Fruit fly (Drosophila melanogaster): ENCODE data around the gene CG7824.
A peak's percentile ranks its signal among the peaks of the same experiment; 100 is the strongest.

The CG7824 gene

DNA sequence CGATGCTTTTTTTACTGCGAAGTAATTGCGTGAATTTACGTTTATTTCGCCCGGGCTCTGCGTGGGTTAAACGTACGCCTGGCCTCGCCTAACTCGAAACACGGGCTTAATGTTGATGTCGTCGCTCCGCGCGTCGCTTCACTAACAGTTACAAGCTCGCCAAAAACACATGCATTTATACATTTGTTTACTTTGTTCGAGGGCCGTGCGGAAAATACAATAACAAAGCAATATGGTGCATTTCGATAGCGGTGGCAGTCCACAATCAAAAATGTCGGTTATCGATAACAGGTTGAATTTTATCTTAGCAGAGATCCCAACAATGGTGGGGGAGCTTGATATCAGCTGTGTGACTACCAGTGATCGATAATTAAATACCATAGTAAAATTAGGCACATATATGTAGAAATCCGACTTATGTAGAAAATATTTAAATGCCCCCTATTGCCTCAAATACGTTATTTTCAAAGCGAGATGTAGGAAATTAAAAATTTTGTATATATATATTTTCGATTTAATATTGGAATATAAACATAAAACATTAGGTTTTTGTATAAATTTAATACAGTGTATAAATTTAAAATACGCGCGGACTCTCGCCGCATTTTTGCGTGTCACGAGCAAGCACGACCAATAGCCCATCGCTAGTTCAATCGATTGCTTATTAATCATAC lies 10.1 kb upstream of the CG7824 start, which contains the start of gene Zip99C (continued):
- TF ChIP-seq HLH54F (GFP tag; optimal IDR thresholded peaks at IDR 0.05) (no peak), zfh1 (GFP tag; IDR thresholded peaks at IDR 0.05) (peak; percentile 32; the same call in 1 of the 3 replicates), CG10147 (GFP tag; optimal IDR thresholded peaks at IDR 0.05) (no peak), Chrac-16 (GFP tag; optimal IDR thresholded peaks at IDR 0.05) (peak; percentile 26), CG13775 (GFP tag; optimal IDR thresholded peaks at IDR 0.05) (peak; percentile 50), CG18476 (GFP tag; optimal IDR thresholded peaks at IDR 0.05) (no peak), dimm (GFP tag; IDR thresholded peaks at IDR 0.05) (no peak), CG5245 (GFP tag; optimal IDR thresholded peaks at IDR 0.05) (no peak), CG16813 (GFP tag; IDR thresholded peaks at IDR 0.05; ENCODE audit: partially characterized antibody) (peak; percentile 96), CG13296 (GFP tag; optimal IDR thresholded peaks at IDR 0.05) (peak; percentile 1), CG4820 (GFP tag; optimal IDR thresholded peaks at IDR 0.05) (no peak), CG11085 (GFP tag; IDR thresholded peaks at IDR 0.05) (no peak), CG1602 (GFP tag; optimal IDR thresholded peaks at IDR 0.05) (peak; percentile 23), CG12071 (GFP tag; optimal IDR thresholded peaks at IDR 0.05) (no peak), vfl (GFP tag; optimal IDR thresholded peaks at IDR 0.05) (no peak), BtbVII (GFP tag; optimal IDR thresholded peaks at IDR 0.05) (no peak), CG4360 (GFP tag; IDR thresholded peaks at IDR 0.05) (peak; percentile 58), pita (GFP tag; optimal IDR thresholded peaks at IDR 0.05) (peak; percentile 92), CG9609 (GFP tag; optimal IDR thresholded peaks at IDR 0.05) (no peak), CG13424 (tag; optimal IDR thresholded peaks at IDR 0.05) (peak; percentile 23), z (GFP tag; IDR thresholded peaks at IDR 0.05) (0 out of 3 replicates have a peak, but pooled peaks have one; percentile 38), Atf6 (GFP tag; IDR thresholded peaks at IDR 0.05) (0 out of 2 replicates have a peak, but pooled peaks have one; percentile 11), da (GFP tag; optimal IDR thresholded peaks at IDR 0.05) (no peak), mirr (GFP tag; optimal IDR thresholded peaks at IDR 0.05) (no peak), Hr78 (GFP tag; optimal IDR thresholded peaks at IDR 0.05) (no peak), trem (tag; optimal IDR thresholded peaks at IDR 0.05) (peak; percentile 90), CHES-1-like (GFP tag; optimal IDR thresholded peaks at IDR 0.05) (no peak), Bteb2 (GFP tag; optimal IDR thresholded peaks at IDR 0.05) (no peak), D19B (GFP tag; optimal IDR thresholded peaks at IDR 0.05) (no peak), disco-r (GFP tag; optimal IDR thresholded peaks at IDR 0.05) (no peak), CG12659 (GFP tag; optimal IDR thresholded peaks at IDR 0.05) (peak; percentile 65), CrebB (tag; optimal IDR thresholded peaks at IDR 0.05) (no peak), CG8944 (GFP tag; optimal IDR thresholded peaks at IDR 0.05) (no peak), CG1024 (GFP tag; IDR thresholded peaks at IDR 0.05) (no peak), HLHmδ (GFP tag; optimal IDR thresholded peaks at IDR 0.05) (no peak), Ets65A (GFP tag) (peak; percentile 36), Dbx (GFP tag; IDR thresholded peaks at IDR 0.05) (peak; percentile 30; the same call in 1 of the 3 replicates), eyg (GFP tag; optimal IDR thresholded peaks at IDR 0.05) (no peak), CG17912 (GFP tag; optimal IDR thresholded peaks at IDR 0.05) (no peak), cwo (GFP tag; optimal IDR thresholded peaks at IDR 0.05) (no peak), CG15514 (GFP tag; optimal IDR thresholded peaks at IDR 0.05) (no peak), croc (GFP tag; conservative IDR thresholded peaks at IDR 0.05) (no peak; the same call in 2 of the 3 replicates), Lim3 (GFP tag; IDR thresholded peaks at IDR 0.05) (no peak), Stat92E (GFP tag; optimal IDR thresholded peaks at IDR 0.05) (peak in 1 of 3 experiments; percentile 80), Bdp1 (GFP tag; optimal IDR thresholded peaks at IDR 0.05) (no peak), CG15696 (tag; optimal IDR thresholded peaks at IDR 0.05) (peak; percentile 53), CG18011 (GFP tag; optimal IDR thresholded peaks at IDR 0.05) (no peak), CG16863 (GFP tag; optimal IDR thresholded peaks at IDR 0.05) (no peak), B-H2 (GFP tag; optimal IDR thresholded peaks at IDR 0.05) (no peak), stc (GFP tag; IDR thresholded peaks at IDR 0.05) (no peak)
